Worm (Caenorhabditis elegans): ENCODE data around the gene R107.2.

R107.2 gene

ce11 chrIII:9058959-9059534, 13.3 kb upstream of the R107.2 start, which contains the start of gene gst-1:
TSS of gene gst-1 (plus strand) at chrIII:9059331.
- TF ChIP-seq dao-5 (tag; optimal IDR thresholded peaks at IDR 0.05) = no peak
- peak; percentile 38 for TF ChIP-seq W03F9.2 (tag; optimal IDR thresholded peaks at IDR 0.05)
- TF ChIP-seq him-1 (tag; optimal IDR thresholded peaks at IDR 0.05) = no peak

DNA sequence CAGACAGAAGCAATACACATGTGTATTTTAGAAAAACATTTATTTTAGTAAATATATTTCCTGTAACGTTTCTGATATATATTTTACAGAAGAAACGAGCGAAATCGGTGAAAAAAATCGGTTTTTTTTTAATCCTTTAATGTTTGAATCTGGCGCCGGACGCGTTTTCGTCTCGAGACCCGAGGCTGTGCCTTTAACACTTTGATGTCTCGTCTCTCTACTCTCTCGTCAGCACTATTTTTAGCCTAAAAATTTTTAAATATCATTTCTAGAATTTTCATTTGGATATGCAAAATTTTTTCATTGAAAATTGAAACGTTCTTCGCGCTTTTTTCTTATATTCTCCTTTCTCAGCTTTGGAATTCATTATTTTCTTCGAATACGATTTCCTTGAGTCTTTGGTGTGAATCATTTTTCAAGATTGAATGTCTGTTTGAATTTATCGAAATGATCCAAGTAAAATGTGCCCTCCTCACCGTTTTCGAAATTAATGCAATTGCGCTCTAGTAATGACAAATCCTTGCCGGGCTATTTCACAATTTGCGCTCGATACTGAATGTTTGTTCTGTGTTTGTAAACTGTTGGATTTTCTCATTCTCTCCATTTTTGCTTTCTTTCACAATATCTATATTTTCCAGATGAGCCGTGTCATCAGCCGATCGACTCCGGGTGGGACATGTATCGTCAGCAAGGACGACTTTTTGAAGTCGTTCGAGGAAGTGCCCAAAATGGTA, 8.8 kb upstream of the R107.2 start, which contains the start of gene cls-2:
Gene cls-2 (plus strand): TSS at position 635 of the 734 bp plus-strand sequence.
- TF ChIP-seq dao-5 (tag; optimal IDR thresholded peaks at IDR 0.05) = no peak
- TF ChIP-seq W03F9.2 (tag; optimal IDR thresholded peaks at IDR 0.05) = peak; percentile 14

DNA sequence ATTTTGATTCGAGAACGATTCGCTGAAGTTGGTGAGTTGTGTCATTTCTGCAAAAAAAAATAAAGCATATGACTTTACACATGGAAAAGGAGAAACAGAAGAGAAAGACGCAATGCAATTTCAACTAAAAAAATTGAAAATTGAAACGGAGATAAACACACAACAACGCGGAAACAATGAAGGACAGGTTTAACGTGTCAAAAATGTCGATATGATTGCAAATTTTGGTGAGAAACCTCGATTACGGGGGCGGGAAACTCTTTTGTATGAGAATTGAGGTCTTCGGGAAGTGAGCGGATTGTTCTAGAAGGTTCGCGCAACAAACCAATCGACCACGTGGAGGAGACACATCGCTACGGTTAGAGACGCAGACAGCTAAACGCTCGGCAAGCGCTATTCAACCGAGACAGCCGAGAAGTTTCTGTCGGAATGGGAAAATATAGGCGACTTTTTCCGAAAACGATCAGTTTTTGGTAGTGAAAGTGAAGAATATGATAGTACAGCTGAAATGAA, 8.1 kb upstream of the R107.2 start, which contains the start of gene R107.5:
Gene R107.5 (minus strand): TSS at position 51 of the 513 bp plus-strand sequence.
- TF ChIP-seq dao-5 (tag; optimal IDR thresholded peaks at IDR 0.05) (no peak), him-1 (tag; optimal IDR thresholded peaks at IDR 0.05) (peak; percentile 71), W03F9.2 (tag; optimal IDR thresholded peaks at IDR 0.05) (peak; percentile 77)

DNA sequence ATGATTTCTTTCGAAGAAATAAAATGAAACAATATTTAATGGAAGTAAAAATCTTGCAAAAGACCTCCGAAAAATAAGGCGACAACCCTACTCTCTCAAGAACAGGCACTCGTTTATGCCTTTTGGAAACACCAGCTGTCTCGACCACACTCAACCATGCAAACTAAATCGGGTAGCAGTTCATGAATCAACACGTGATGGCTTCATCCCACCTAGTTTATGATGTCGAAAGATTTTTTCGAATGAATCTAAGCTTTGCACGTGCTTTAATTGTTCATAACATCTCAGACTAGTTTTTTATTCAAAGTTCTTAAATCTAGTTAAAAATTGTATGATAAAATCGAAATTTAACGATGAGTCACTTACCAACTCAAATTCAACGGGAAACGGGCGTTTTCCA, 7.5 kb upstream of the R107.2 start:
- TF ChIP-seq W03F9.2 (tag; optimal IDR thresholded peaks at IDR 0.05) = no peak
- TF ChIP-seq him-1 (tag; optimal IDR thresholded peaks at IDR 0.05) = no peak
- TF ChIP-seq dao-5 (tag; optimal IDR thresholded peaks at IDR 0.05) = no peak

ce11 chrIII:9052371-9052978, 6.7 kb upstream of the R107.2 start:
- TF ChIP-seq W03F9.2 (tag; optimal IDR thresholded peaks at IDR 0.05) (no peak), dao-5 (tag; optimal IDR thresholded peaks at IDR 0.05) (no peak), him-1 (tag; optimal IDR thresholded peaks at IDR 0.05) (no peak)

DNA sequence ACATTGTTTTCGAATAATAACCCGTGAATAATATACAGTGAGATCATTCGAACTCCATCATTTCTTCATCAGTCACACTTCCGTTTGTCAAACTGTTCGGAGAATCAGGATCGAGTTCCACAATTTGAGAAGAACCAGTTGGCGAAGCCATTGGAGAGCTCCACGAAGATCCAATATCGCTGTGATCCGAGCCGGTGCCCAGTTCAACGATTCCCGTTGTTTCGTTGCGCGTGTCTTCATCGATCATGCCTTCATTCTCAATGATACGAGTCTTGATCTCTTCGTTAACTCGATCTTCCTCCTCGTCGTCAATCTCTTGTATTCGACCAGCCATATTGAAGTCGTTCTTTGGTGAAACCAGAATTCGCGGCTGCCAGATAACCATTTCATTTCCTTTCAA, 6.0 kb upstream of the R107.2 start:
- TF ChIP-seq dao-5 (tag; optimal IDR thresholded peaks at IDR 0.05) (no peak), W03F9.2 (tag; optimal IDR thresholded peaks at IDR 0.05) (no peak), him-1 (tag; optimal IDR thresholded peaks at IDR 0.05) (no peak)

ce11 chrIII:9051119-9051597, 5.4 kb upstream of the R107.2 start:
- peak; percentile 87 for TF ChIP-seq W03F9.2 (tag; optimal IDR thresholded peaks at IDR 0.05)
- no peak for TF ChIP-seq dao-5 (tag; optimal IDR thresholded peaks at IDR 0.05)

DNA sequence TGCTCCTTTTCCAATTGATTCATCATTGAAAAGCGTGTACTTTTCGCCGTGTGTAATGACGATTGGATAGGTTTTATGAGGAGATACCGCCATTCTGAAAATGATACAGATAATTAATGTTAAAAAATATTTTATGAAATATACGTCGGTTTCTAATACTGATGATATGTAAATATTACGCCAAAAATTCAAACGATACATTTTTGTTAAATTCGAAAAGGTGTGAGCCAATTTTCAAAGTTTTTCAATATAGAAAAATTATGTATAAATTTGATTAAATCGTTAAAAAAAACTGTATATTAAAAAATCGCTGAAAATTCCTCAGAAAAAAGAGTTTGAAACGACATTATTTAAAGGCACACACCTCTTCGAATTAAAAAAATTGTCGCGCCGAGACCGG, 4.9 kb upstream of the R107.2 start, which contains the start of gene ikke-1:
Gene ikke-1 (minus strand): TSS at position 101 of the 400 bp plus-strand sequence.
- TF ChIP-seq W03F9.2 (tag; optimal IDR thresholded peaks at IDR 0.05) (no peak), him-1 (tag; optimal IDR thresholded peaks at IDR 0.05) (no peak), dao-5 (tag; optimal IDR thresholded peaks at IDR 0.05) (no peak)

DNA sequence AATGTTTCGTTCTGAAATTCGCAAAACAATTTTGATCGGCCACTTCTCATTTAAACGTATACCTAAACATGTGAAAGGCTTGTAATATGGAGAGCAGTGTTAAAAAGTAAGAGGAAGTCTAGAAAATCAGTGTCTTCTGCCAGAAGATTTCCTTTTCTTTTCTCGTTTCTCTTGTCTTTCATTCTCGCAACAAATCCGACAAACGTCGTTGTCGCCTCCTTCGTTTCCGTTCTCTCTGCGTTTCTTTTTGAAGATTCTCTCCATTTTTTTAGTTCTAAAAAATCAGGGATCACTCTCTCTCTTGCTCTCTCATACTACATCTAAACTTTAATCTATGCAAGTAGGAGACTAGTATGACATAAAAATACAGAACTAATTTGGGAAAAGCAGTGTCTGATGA, 1.5 kb upstream of the R107.2 start:
- no peak for TF ChIP-seq dao-5 (tag; optimal IDR thresholded peaks at IDR 0.05)
- TF ChIP-seq W03F9.2 (tag; optimal IDR thresholded peaks at IDR 0.05) = no peak

DNA sequence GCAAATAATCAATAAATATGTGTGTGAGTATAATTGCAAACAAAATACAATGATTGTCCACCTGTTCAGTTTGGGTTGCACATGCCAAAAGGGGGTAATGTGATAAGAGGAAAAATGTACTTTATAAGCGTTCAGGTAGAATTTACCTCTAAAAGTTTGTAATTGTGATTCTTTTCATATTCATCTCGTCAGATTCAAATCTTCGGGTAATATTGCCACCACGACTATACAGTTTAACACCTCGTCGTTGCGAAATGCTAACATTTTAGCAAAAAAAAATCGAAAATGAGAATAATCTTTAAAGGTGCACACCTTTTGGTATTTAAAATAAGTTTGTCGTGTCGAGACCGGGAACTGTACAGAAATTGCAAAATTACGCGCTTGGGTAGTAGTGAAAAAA, 2.5 kb downstream of the R107.2 start, which contains the start of gene nac-2:
Gene nac-2 (minus strand): TSS at position 101 of the 400 bp plus-strand sequence.
- no peak for TF ChIP-seq W03F9.2 (tag; optimal IDR thresholded peaks at IDR 0.05)

- TF ChIP-seq him-1 (tag; optimal IDR thresholded peaks at IDR 0.05) = no peak
- TF ChIP-seq dao-5 (tag; optimal IDR thresholded peaks at IDR 0.05) = no peak
- TF ChIP-seq W03F9.2 (tag; optimal IDR thresholded peaks at IDR 0.05) = no peak
Observed at ce11 chrIII:9037658-9038057, 8.1 kb downstream of the R107.2 start, which contains the start of gene R107.9. TSS of gene R107.9 (plus strand) at chrIII:9037958.

DNA sequence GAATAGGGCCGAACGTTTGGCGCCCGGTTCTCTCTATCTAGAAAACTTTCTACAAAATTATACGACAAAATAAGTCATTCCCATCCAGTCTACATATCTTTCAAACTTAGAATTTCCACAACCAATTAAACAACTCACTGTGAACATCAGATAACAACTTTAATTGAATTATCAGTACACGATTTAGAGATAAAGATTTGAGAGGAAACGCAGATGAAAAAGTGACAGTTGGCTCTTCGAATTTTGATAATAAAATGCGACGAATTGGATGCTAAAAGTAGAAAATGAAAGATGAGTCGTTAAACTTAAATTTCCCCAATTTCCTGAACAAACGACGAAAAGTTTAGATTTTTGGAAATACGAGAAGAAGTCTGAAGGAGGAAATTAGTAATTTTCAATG, 10.7 kb downstream of the R107.2 start:
- no peak for TF ChIP-seq him-1 (tag; optimal IDR thresholded peaks at IDR 0.05)
- TF ChIP-seq dao-5 (tag; optimal IDR thresholded peaks at IDR 0.05) = no peak
- TF ChIP-seq W03F9.2 (tag; optimal IDR thresholded peaks at IDR 0.05) = no peak

DNA sequence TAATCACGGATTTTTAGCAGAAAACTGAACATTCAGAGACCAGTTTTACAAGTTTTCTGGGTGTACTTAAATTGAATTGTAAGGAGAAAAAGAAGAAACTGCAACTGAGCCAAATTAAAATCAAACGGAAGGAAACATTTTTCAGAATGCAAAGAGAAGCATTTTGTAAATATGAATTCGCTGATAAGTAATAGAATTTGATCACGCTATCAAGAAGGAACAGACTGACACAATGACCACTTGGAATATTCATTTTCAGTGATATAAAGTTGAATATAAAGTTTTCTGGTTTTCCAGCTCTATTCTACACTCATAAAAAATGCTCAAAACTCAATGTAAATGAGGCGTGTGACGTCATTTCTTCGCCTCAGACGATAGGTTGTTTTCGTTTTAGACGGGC, 11.6 kb downstream of the R107.2 start:
- TF ChIP-seq W03F9.2 (tag; optimal IDR thresholded peaks at IDR 0.05) (no peak), dao-5 (tag; optimal IDR thresholded peaks at IDR 0.05) (no peak), him-1 (tag; optimal IDR thresholded peaks at IDR 0.05) (no peak)

ce11 chrIII:9030818-9031217, 14.9 kb downstream of the R107.2 start:
- TF ChIP-seq him-1 (tag; optimal IDR thresholded peaks at IDR 0.05) (no peak), dao-5 (tag; optimal IDR thresholded peaks at IDR 0.05) (no peak), W03F9.2 (tag; optimal IDR thresholded peaks at IDR 0.05) (no peak)
